Worm (Caenorhabditis elegans) whole organism, L2 larva: Measurements from ENCODE around the gene daf-10.

Experiments used
- C34F6.9 ChIP-seq: fragments of 150-350 bp; optimal IDR thresholded peaks from 2 replicates; lab custom pipeline; 2014; ENCODE audit warnings: missing biosample characterization, missing genetic modification characterization
- F13H6.1 ChIP-seq: sonication (generic microtip); optimal IDR thresholded peaks from 2 replicates; lab custom pipeline; 2016; ENCODE audit warnings: missing genetic modification characterization, missing compliant biosample characterization
- R02D3.7 ChIP-seq: fragments of 150-350 bp; optimal IDR thresholded peaks from 2 replicates; lab custom pipeline; 2014; ENCODE audit warnings: missing biosample characterization, missing genetic modification characterization
- ZK546.5 ChIP-seq: sonication (generic microtip); optimal IDR thresholded peaks from 2 replicates; lab custom pipeline; 2017; ENCODE audit warnings: missing biosample characterization, missing genetic modification characterization
- alr-1 ChIP-seq: fragments of 150-350 bp; optimal IDR thresholded peaks from 2 replicates; lab custom pipeline; 2014; ENCODE audit warnings: missing biosample characterization, missing genetic modification characterization
- aly-2 ChIP-seq: fragments of 150-350 bp; optimal IDR thresholded peaks from 2 replicates; lab custom pipeline; 2014; ENCODE audit warnings: missing biosample characterization, missing genetic modification characterization
- ama-1 ChIP-seq: fragments of 150-350 bp; optimal IDR thresholded peaks from 2 replicates; lab custom pipeline; 2018; ENCODE audit warnings: inconsistent platforms
- ceh-82 ChIP-seq: fragments of 150-350 bp; optimal IDR thresholded peaks from 2 replicates; lab custom pipeline; 2014; ENCODE audit warnings: missing biosample characterization, missing genetic modification characterization
- crh-2 ChIP-seq: sonication (generic microtip); optimal IDR thresholded peaks from 2 replicates; lab custom pipeline; 2017; ENCODE audit warnings: missing biosample characterization, missing genetic modification characterization
- egl-27 ChIP-seq: sonication (generic microtip); optimal IDR thresholded peaks from 3 replicates; lab custom pipeline; 2017; ENCODE audit warnings: missing biosample characterization, missing genetic modification reagents, missing genetic modification characterization
- elt-3 ChIP-seq: sonication (generic microtip); optimal IDR thresholded peaks from 2 replicates; lab custom pipeline; 2017; ENCODE audit warnings: missing biosample characterization, missing genetic modification characterization
- fos-1 ChIP-seq: fragments of 150-350 bp; optimal IDR thresholded peaks from 2 replicates; lab custom pipeline; 2014; ENCODE audit warnings: missing biosample characterization, missing genetic modification characterization
- gmeb-1 ChIP-seq: fragments of 150-350 bp; optimal IDR thresholded peaks from 2 replicates; lab custom pipeline; 2014; ENCODE audit warnings: missing biosample characterization, missing genetic modification characterization
- lin-11 ChIP-seq: fragments of 150-350 bp; sonication (generic microtip); optimal IDR thresholded peaks from 2 replicates; lab custom pipeline; 2014; ENCODE audit warnings: missing biosample characterization, missing genetic modification characterization, inconsistent platforms, mixed read lengths
- lin-39 ChIP-seq: fragments of 150-350 bp; optimal IDR thresholded peaks from 2 replicates; lab custom pipeline; 2014; ENCODE audit warnings: missing biosample characterization, missing genetic modification reagents, missing genetic modification characterization
- lsy-2 ChIP-seq, 2 experiments: fragments of 150-350 bp in 1 of 2; sonication (generic microtip) in 1 of 2; optimal IDR thresholded peaks; 2 replicates each; lab custom pipeline; 2014 to 2017; ENCODE audit warnings: missing biosample characterization in 2 of 2, missing genetic modification characterization in 2 of 2
- mab-5 ChIP-seq: fragments of 150-350 bp; optimal IDR thresholded peaks from 2 replicates; lab custom pipeline; 2014; ENCODE audit warnings: missing biosample characterization, missing genetic modification characterization
- mdl-1 ChIP-seq, 2 experiments: fragments of 150-350 bp in 1 of 2; sonication (generic microtip) in 1 of 2; optimal IDR thresholded peaks; 2 replicates each; lab custom pipeline; 2017; ENCODE audit warnings: missing biosample characterization in 2 of 2, missing genetic modification characterization in 2 of 2
- nhr-10 ChIP-seq: sonication (generic microtip); optimal IDR thresholded peaks from 2 replicates; lab custom pipeline; 2017; ENCODE audit warnings: missing biosample characterization, missing genetic modification characterization
- nhr-12 ChIP-seq: fragments of 150-350 bp; optimal IDR thresholded peaks from 2 replicates; lab custom pipeline; 2014; ENCODE audit warnings: missing biosample characterization, missing genetic modification characterization
- nhr-129 ChIP-seq: fragments of 150-350 bp; optimal IDR thresholded peaks from 2 replicates; lab custom pipeline; 2014; ENCODE audit warnings: missing biosample characterization, missing genetic modification characterization
- nhr-21 ChIP-seq: fragments of 150-350 bp; optimal IDR thresholded peaks from 2 replicates; lab custom pipeline; 2014; ENCODE audit warnings: missing biosample characterization, missing genetic modification characterization
- nhr-23 ChIP-seq: fragments of 150-350 bp; optimal IDR thresholded peaks from 2 replicates; lab custom pipeline; 2014; ENCODE audit warnings: missing biosample characterization, missing genetic modification reagents, missing genetic modification characterization
- nhr-237 ChIP-seq: fragments of 150-350 bp; optimal IDR thresholded peaks from 2 replicates; lab custom pipeline; 2014; ENCODE audit warnings: missing biosample characterization, missing genetic modification characterization
- nhr-25 ChIP-seq: fragments of 150-350 bp; sonication (generic microtip); optimal IDR thresholded peaks from 3 replicates; lab custom pipeline; 2014; ENCODE audit warnings: missing biosample characterization, missing genetic modification characterization
- nhr-6 ChIP-seq: fragments of 150-350 bp; optimal IDR thresholded peaks from 2 replicates; lab custom pipeline; 2014; ENCODE audit warnings: missing biosample characterization, missing genetic modification characterization
- peb-1 ChIP-seq: fragments of 150-350 bp; optimal IDR thresholded peaks from 2 replicates; lab custom pipeline; 2014; ENCODE audit warnings: missing biosample characterization, missing genetic modification characterization
- sem-4 ChIP-seq: fragments of 150-350 bp; optimal IDR thresholded peaks from 2 replicates; lab custom pipeline; 2014; ENCODE audit warnings: missing biosample characterization, missing genetic modification reagents, missing genetic modification characterization
- skn-1 ChIP-seq: sonication (generic microtip); optimal IDR thresholded peaks from 2 replicates; lab custom pipeline; 2017; ENCODE audit warnings: missing biosample characterization, missing genetic modification characterization
- sma-3 ChIP-seq: sonication (generic microtip); optimal IDR thresholded peaks from 2 replicates; lab custom pipeline; 2016; ENCODE audit warnings: missing genetic modification reagents, missing genetic modification characterization, missing compliant biosample characterization
- sma-9 ChIP-seq, 2 experiments: fragments of 150-350 bp in 1 of 2; sonication (generic microtip) in 1 of 2; optimal IDR thresholded peaks; 2 replicates each; lab custom pipeline; 2014 to 2016; ENCODE audit warnings: missing genetic modification characterization in 2 of 2, mild to moderate bottlenecking in 1 of 2, missing biosample characterization in 1 of 2, missing compliant biosample characterization in 1 of 2, missing genetic modification reagents in 1 of 2, moderate library complexity in 1 of 2
- snpc-4 ChIP-seq: fragments of 150-350 bp; optimal IDR thresholded peaks from 2 replicates; lab custom pipeline; 2014; ENCODE audit warnings: missing biosample characterization, missing genetic modification characterization
- unc-39 ChIP-seq: fragments of 150-350 bp; optimal IDR thresholded peaks from 2 replicates; lab custom pipeline; 2014; ENCODE audit warnings: missing biosample characterization, missing genetic modification characterization
- unc-55 ChIP-seq: fragments of 150-350 bp; sonication (generic microtip); optimal IDR thresholded peaks from 3 replicates; lab custom pipeline; 2014; ENCODE audit warnings: missing biosample characterization, missing genetic modification reagents, missing genetic modification characterization
- unc-62 ChIP-seq: fragments of 150-350 bp; optimal IDR thresholded peaks from 2 replicates; lab custom pipeline; 2014; ENCODE audit warnings: missing biosample characterization, missing genetic modification reagents, missing genetic modification characterization
- zag-1 ChIP-seq: fragments of 150-350 bp; optimal IDR thresholded peaks from 2 replicates; lab custom pipeline; 2014; ENCODE audit warnings: missing biosample characterization, missing genetic modification characterization
- ztf-11 ChIP-seq: sonication (generic microtip); optimal IDR thresholded peaks from 2 replicates; lab custom pipeline; 2017; ENCODE audit warnings: missing biosample characterization, missing genetic modification characterization
- ztf-4 ChIP-seq: fragments of 150-350 bp; optimal IDR thresholded peaks from 2 replicates; lab custom pipeline; 2014; ENCODE audit warnings: missing biosample characterization, missing genetic modification characterization

daf-10 gene

ce11 chrIV:9108631-9109030, 37.4 kb downstream of the daf-10 start, which contains the start of gene aly-1:
TSS of gene aly-1 (plus strand) at chrIV:9108931.
- TF ChIP-seq lin-39 (tag; lab: Kevin White, UChicago) = no peak
- no peak for TF ChIP-seq gmeb-1 (tag; lab: Kevin White, UChicago)
- TF ChIP-seq crh-2 = no peak
- no peak for TF ChIP-seq ama-1
- TF ChIP-seq unc-39 (tag; lab: Kevin White, UChicago) = no peak
- TF ChIP-seq nhr-12 (tag; lab: Kevin White, UChicago) = no peak
- no peak for TF ChIP-seq aly-2 (tag; lab: Kevin White, UChicago)
- TF ChIP-seq unc-62 = no peak
- no peak for TF ChIP-seq R02D3.7
- no peak for TF ChIP-seq elt-3 (tag; lab: Kevin White, UChicago)
- no peak for TF ChIP-seq nhr-23
- TF ChIP-seq F13H6.1 (tag; lab: Kevin White, UChicago) = no peak
- TF ChIP-seq lsy-2 (tag; optimal IDR thresholded peaks at IDR 0.05; lab: Kevin White, UChicago) = no peak
- TF ChIP-seq, all 48 proteins: peak for 0

ce11 chrIV:9107464-9107863, 38.5 kb downstream of the daf-10 start:
- peak; percentile 58 for TF ChIP-seq unc-55 (GFP tag; lab: Kevin White, UChicago)
- TF ChIP-seq sma-9 (GFP tag; optimal IDR thresholded peaks at IDR 0.05; lab: Kevin White, UChicago) = no peak
- TF ChIP-seq sma-9 (tag; optimal IDR thresholded peaks at IDR 0.05; lab: Kevin White, UChicago) = no peak
- TF ChIP-seq alr-1 (tag; lab: Kevin White, UChicago) = no peak
- TF ChIP-seq ztf-4 (tag; lab: Kevin White, UChicago) = no peak
- no peak for TF ChIP-seq peb-1 (tag; lab: Kevin White, UChicago)
- no peak for TF ChIP-seq nhr-21 (tag; lab: Kevin White, UChicago)
- TF ChIP-seq lsy-2 (tag; optimal IDR thresholded peaks at IDR 0.05; lab: Kevin White, UChicago) = peak in 1 of 2 experiments; percentile 70
- TF ChIP-seq egl-27 (tag; lab: Kevin White, UChicago) = no peak
- no peak for TF ChIP-seq ZK546.5 (tag; lab: Kevin White, UChicago)
- TF ChIP-seq nhr-129 (tag; lab: Kevin White, UChicago) = peak; percentile 65
- TF ChIP-seq ztf-11 = no peak
- TF ChIP-seq nhr-6 (tag; lab: Kevin White, UChicago) = no peak
- no peak for TF ChIP-seq skn-1 (tag; lab: Kevin White, UChicago)
- TF ChIP-seq crh-2 = peak; percentile 7
- no peak for TF ChIP-seq sem-4 (tag; lab: Kevin White, UChicago)
- no peak for TF ChIP-seq nhr-25 (tag; lab: Kevin White, UChicago)
- TF ChIP-seq sma-3 (GFP tag; lab: Kevin White, UChicago) = no peak
- TF ChIP-seq fos-1 (tag; lab: Kevin White, UChicago) = peak; percentile 23
- TF ChIP-seq nhr-23 = no peak
- no peak for TF ChIP-seq zag-1 (tag; lab: Kevin White, UChicago)
- peak; percentile 85 for TF ChIP-seq C34F6.9 (tag; lab: Kevin White, UChicago)

- TF ChIP-seq R02D3.7 = no peak
- TF ChIP-seq crh-2 = peak; percentile 15
- TF ChIP-seq lsy-2 (tag; optimal IDR thresholded peaks at IDR 0.05; lab: Kevin White, UChicago) = peak in 1 of 2 experiments; percentile 40
- no peak for TF ChIP-seq nhr-12 (tag; lab: Kevin White, UChicago)
- no peak for TF ChIP-seq peb-1 (tag; lab: Kevin White, UChicago)
- no peak for TF ChIP-seq nhr-6 (tag; lab: Kevin White, UChicago)
- TF ChIP-seq unc-39 (tag; lab: Kevin White, UChicago) = no peak
- no peak for TF ChIP-seq mdl-1 (tag; optimal IDR thresholded peaks at IDR 0.05; lab: Kevin White, UChicago)
- no peak for TF ChIP-seq snpc-4 (tag; lab: Kevin White, UChicago)
- TF ChIP-seq mab-5 (tag; lab: Kevin White, UChicago) = no peak
- no peak for TF ChIP-seq aly-2 (tag; lab: Kevin White, UChicago)
- TF ChIP-seq unc-55 (GFP tag; lab: Kevin White, UChicago) = peak; percentile 39
- TF ChIP-seq ceh-82 (tag; lab: Kevin White, UChicago) = no peak
- TF ChIP-seq C34F6.9 (tag; lab: Kevin White, UChicago) = peak; percentile 43
- TF ChIP-seq fos-1 (tag; lab: Kevin White, UChicago) = no peak
- no peak for TF ChIP-seq egl-27 (tag; lab: Kevin White, UChicago)
- TF ChIP-seq zag-1 (tag; lab: Kevin White, UChicago) = no peak
- no peak for TF ChIP-seq nhr-23
- TF ChIP-seq nhr-237 (tag; lab: Kevin White, UChicago) = no peak
- TF ChIP-seq gmeb-1 (tag; lab: Kevin White, UChicago) = no peak
- no peak for TF ChIP-seq lin-11 (tag; lab: Kevin White, UChicago)
- no peak for TF ChIP-seq unc-62
- TF ChIP-seq nhr-10 (tag; lab: Kevin White, UChicago) = no peak
Observed at ce11 chrIV:9104071-9105016, 41.7 kb downstream of the daf-10 start, which contains the start of the genes C01F6.14 and fem-3. TSS of gene C01F6.14 (minus strand) at chrIV:9104121. TSS of gene fem-3 (plus strand) at chrIV:9104966.
